Worm (Caenorhabditis elegans): ENCODE data around the gene shc-2.

- TF ChIP-seq lin-15B (tag; optimal IDR thresholded peaks at IDR 0.05) (no peak), jun-1 (tag; optimal IDR thresholded peaks at IDR 0.05) (no peak), F16B12.6 (tag; optimal IDR thresholded peaks at IDR 0.05) (no peak), Y116A8C.19 (tag; optimal IDR thresholded peaks at IDR 0.05; ENCODE audit: borderline replicate concordance) (no peak), ztf-11 (tag; optimal IDR thresholded peaks at IDR 0.05) (no peak), C04F5.9 (tag; optimal IDR thresholded peaks at IDR 0.05) (no peak), hpl-2 (GFP tag; optimal IDR thresholded peaks at IDR 0.05) (no peak), lin-39 (tag; optimal IDR thresholded peaks at IDR 0.05) (no peak), mdl-1 (tag; optimal IDR thresholded peaks at IDR 0.05) (no peak), nhr-76 (tag; optimal IDR thresholded peaks at IDR 0.05) (no peak), pqm-1 (tag; optimal IDR thresholded peaks at IDR 0.05) (no peak)
Measured at ce11 chrII:4949380-4949950, 19.5 kb upstream of the shc-2 start, which contains the start of the genes try-1 and zyg-12.
